Worm (Caenorhabditis elegans) whole organism, young adult: Measurements from ENCODE around the gene D1044.4.

Experiments
- T26A5.8 ChIP-seq: sonication (generic microtip); optimal IDR thresholded peaks from 2 replicates; lab custom pipeline; 2016; ENCODE audit warnings: missing genetic modification characterization, missing compliant biosample characterization
- Y95B8A.8 ChIP-seq: fragments of 200-800 bp; sonication (Bioruptor generic); IDR thresholded peaks from 2 replicates; pipeline ENCODE4 v1.3.6; 2022; ENCODE audit warnings: missing genetic modification reagents, missing genetic modification characterization, missing compliant biosample characterization
- dpl-1 ChIP-seq: fragments of 150-350 bp; optimal IDR thresholded peaks from 2 replicates; lab custom pipeline; 2014; ENCODE audit warnings: missing biosample characterization, missing genetic modification reagents, missing genetic modification characterization
- tbx-9 ChIP-seq: sonication (generic microtip); optimal IDR thresholded peaks from 2 replicates; lab custom pipeline; 2016; ENCODE audit warnings: borderline replicate concordance, missing genetic modification characterization, inconsistent platforms, missing compliant biosample characterization

- TF ChIP-seq dpl-1 (GFP tag; lab: Kevin White, UChicago) = no peak
- TF ChIP-seq tbx-9 = no peak
- TF ChIP-seq T26A5.8 = no peak
- no peak for TF ChIP-seq Y95B8A.8 (GFP tag; lab: Robert Waterston, UW)
Observed at ce11 chrIII:5512502-5512901, 9.3 kb downstream of the D1044.4 start, which contains the start of gene pqn-25.
